Worm (Caenorhabditis elegans): ENCODE results near the gene F58H1.2.

F58H1.2 gene

DNA sequence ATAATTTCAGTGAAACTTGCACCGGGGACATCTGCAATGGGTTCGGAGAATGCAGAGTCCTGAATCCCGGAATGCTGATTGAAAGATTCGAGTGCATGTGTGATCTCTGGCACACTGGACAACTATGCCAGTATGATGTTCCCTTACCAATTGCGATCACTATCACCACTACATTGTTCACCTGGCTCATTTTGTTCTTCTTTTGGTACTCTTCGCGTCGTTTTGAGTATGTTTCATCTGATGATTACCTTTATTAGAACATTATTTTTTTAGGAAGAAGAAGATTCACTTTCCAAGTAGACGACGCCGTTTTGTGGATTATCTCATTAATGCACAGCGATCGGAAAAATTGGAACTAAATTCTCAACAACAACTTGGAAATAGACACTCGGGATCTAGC lies 14.8 kb downstream of the F58H1.2 start:
- no peak for TF ChIP-seq tra-4 (tag; optimal IDR thresholded peaks at IDR 0.05)
- no peak for TF ChIP-seq flt-1 (GFP tag; IDR thresholded peaks at IDR 0.05)
- TF ChIP-seq hnd-1 (tag; optimal IDR thresholded peaks at IDR 0.05): no peak
- TF ChIP-seq ceh-13 (GFP tag; optimal IDR thresholded peaks at IDR 0.05): no peak
- TF ChIP-seq tbx-37 (GFP tag; conservative IDR thresholded peaks at IDR 0.05): no peak
- no peak for TF ChIP-seq pes-1 (GFP tag; IDR thresholded peaks at IDR 0.05)

DNA sequence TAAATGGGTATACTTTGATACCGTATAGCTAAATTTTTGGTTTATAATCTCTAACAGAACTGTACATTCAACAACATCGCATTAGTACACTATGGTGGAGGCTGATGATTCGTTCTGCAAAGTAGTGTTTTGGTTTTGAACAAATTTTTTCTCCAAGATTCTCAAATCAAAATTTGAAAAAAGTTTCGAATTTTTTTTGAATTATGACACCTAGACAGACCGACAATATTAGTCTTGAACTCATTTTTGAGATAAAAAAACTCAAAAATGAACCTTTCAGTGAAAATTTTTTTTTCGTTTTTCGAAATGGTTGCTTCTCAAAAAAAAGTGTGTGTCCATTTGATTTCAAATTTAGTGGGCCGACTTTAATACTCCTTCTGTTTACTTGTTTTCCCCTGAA lies 16.5 kb downstream of the F58H1.2 start:
- TF ChIP-seq tra-4 (tag; optimal IDR thresholded peaks at IDR 0.05): no peak
- no peak for TF ChIP-seq pes-1 (GFP tag; IDR thresholded peaks at IDR 0.05)
- no peak for TF ChIP-seq scrt-1 (GFP tag; IDR thresholded peaks at IDR 0.05)
- no peak for TF ChIP-seq hmg-4 (GFP tag; optimal IDR thresholded peaks at IDR 0.05)
- no peak for TF ChIP-seq tbx-11 (GFP tag; IDR thresholded peaks at IDR 0.05)
- no peak for TF ChIP-seq ets-7 (tag; optimal IDR thresholded peaks at IDR 0.05)

DNA sequence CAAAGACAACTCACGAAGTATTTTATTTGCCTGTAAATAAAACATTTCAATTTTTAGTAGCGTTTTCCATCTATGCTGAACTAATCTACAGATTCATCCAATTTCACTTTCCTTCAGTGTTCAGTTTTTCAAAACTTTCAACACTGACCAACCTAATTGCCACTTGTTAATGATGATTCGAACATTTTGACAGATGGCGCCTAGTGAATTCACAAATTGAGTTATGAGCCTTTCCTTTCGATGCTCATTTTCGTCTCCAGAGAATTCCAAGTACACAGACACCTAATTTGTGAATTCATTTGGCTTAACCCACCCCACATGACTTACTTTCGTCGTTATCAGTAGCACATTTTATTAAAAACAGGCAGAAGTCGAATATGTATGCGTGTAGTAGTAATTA lies 17.9 kb downstream of the F58H1.2 start:
- TF ChIP-seq ceh-13 (GFP tag; optimal IDR thresholded peaks at IDR 0.05) (no peak), scrt-1 (GFP tag; IDR thresholded peaks at IDR 0.05) (no peak), sea-1 (GFP tag; conservative IDR thresholded peaks at IDR 0.05) (no peak), tra-4 (tag; optimal IDR thresholded peaks at IDR 0.05) (no peak), hmg-4 (GFP tag; optimal IDR thresholded peaks at IDR 0.05) (no peak), hmbx-1 (tag; optimal IDR thresholded peaks at IDR 0.05) (no peak)

DNA sequence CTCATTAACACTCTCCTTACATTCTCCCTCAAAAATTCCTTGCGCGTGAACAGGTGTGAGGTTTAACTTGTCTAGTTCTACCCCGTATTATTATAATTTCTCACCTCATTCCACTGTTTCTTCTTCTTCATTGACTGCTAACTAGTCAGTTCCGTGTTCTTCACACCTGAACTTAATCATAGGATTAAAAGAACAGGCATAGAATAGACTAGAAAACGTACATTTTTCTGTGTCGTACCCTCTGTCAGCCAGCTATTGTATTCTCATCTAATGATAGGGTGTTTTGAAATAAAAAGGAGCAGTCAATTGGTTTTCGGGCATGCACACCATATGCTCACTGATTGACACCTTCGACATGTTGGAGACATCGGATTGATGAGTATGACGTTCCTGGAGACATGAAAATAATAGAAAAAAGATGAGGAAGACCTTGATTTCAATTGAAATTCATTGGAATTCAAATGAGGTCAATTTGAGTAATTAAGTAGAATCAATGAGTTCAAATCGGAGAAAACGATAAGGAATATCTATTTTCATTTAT lies 18.6 kb downstream of the F58H1.2 start:
- TF ChIP-seq hmg-4 (GFP tag; optimal IDR thresholded peaks at IDR 0.05) (no peak), ceh-36 (tag; optimal IDR thresholded peaks at IDR 0.05) (no peak), ama-1 (optimal IDR thresholded peaks at IDR 0.05) (no peak), scrt-1 (GFP tag; IDR thresholded peaks at IDR 0.05) (no peak)

DNA sequence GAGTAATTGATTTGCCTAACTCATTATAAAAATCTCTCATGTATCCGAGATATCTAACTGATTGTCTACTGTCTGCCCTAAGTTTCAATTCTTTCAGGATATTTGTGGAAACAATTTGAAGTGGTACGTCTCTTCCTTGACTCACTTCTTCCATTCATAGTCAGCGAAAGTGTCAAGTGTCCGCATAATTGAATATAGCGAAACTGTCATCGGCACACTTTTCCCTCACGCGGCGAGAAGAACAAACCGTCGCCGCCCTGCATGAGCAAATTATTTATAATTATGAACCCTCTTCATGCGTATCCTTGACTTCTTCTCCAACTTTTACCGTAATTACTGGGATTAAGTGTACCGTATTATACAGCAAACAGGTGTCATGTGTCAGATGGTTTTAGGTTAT lies 19.7 kb downstream of the F58H1.2 start:
- TF ChIP-seq hmbx-1 (tag; optimal IDR thresholded peaks at IDR 0.05): no peak
- no peak for TF ChIP-seq tra-4 (tag; optimal IDR thresholded peaks at IDR 0.05)

DNA sequence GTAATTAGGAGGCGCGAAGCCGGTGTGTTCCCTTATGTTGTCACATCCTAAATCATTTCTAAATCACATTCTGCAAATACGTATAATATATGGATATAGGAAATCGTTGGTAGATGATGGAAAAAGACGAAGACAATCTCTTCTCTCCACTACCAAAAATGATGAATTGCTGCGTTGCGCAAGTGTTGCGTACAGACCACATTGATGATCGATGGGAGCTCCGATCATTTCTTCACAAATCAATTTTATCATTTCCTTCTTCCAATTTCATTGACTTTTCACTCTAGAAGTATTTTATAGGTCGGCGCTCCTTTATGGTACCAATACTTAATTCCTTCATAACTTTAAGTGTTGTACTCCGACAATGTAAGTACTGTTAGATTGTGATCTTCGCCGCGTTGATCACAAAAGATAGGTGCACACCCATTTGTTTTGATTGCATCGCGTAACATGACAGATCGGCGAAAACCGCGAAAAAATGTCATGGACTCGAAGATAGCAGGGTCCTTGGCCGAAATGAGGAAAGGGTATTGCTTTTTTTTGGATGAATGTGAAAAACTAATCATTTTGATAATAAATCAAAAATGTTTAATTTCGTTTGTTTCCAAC lies 20.7 kb downstream of the F58H1.2 start:
- TF ChIP-seq ama-1 (optimal IDR thresholded peaks at IDR 0.05) (no peak), tra-4 (tag; optimal IDR thresholded peaks at IDR 0.05) (no peak), pes-1 (GFP tag; IDR thresholded peaks at IDR 0.05) (no peak), hmg-4 (GFP tag; optimal IDR thresholded peaks at IDR 0.05) (no peak), aly-1 (tag; optimal IDR thresholded peaks at IDR 0.05) (no peak), ceh-36 (tag; optimal IDR thresholded peaks at IDR 0.05) (no peak), flt-1 (GFP tag; IDR thresholded peaks at IDR 0.05) (no peak), ceh-13 (GFP tag; optimal IDR thresholded peaks at IDR 0.05) (no peak), B0310.2 (tag; optimal IDR thresholded peaks at IDR 0.05) (no peak), scrt-1 (GFP tag; IDR thresholded peaks at IDR 0.05) (no peak), ets-7 (tag; optimal IDR thresholded peaks at IDR 0.05) (no peak), tbx-11 (GFP tag; IDR thresholded peaks at IDR 0.05) (no peak), hmbx-1 (tag; optimal IDR thresholded peaks at IDR 0.05) (no peak)

DNA sequence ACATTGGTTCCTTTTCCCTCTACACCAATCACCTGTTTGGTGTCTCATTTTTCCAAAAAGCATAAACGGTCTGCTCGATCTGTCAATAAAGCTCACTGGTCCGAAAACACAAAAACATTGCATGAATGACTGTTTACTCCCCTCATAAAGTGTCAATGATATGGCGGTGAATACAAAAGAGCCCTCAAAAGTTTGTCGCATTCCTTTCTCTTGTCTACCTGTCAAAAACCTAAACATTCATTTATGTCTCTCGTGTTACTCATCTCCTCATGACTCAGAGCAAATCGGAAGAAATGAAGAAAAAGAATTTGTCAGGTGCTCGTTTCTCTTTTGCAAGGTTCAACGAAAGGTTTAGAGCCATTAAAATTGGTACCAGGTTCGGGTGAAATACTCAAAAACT lies 22.3 kb downstream of the F58H1.2 start:
- no peak for TF ChIP-seq sea-1 (GFP tag; conservative IDR thresholded peaks at IDR 0.05)
- TF ChIP-seq tbx-37 (GFP tag; conservative IDR thresholded peaks at IDR 0.05): no peak
- TF ChIP-seq ama-1 (optimal IDR thresholded peaks at IDR 0.05): no peak
- no peak for TF ChIP-seq aly-1 (tag; optimal IDR thresholded peaks at IDR 0.05)
- no peak for TF ChIP-seq ceh-36 (tag; optimal IDR thresholded peaks at IDR 0.05)
- no peak for TF ChIP-seq pes-1 (GFP tag; IDR thresholded peaks at IDR 0.05)
- TF ChIP-seq tbx-11 (GFP tag; IDR thresholded peaks at IDR 0.05): no peak
- TF ChIP-seq hmbx-1 (tag; optimal IDR thresholded peaks at IDR 0.05): no peak
- no peak for TF ChIP-seq scrt-1 (GFP tag; IDR thresholded peaks at IDR 0.05)
- no peak for TF ChIP-seq ceh-13 (GFP tag; optimal IDR thresholded peaks at IDR 0.05)
- TF ChIP-seq F13C5.2 (tag; optimal IDR thresholded peaks at IDR 0.05): no peak
- no peak for TF ChIP-seq ets-7 (tag; optimal IDR thresholded peaks at IDR 0.05)
- no peak for TF ChIP-seq hnd-1 (tag; optimal IDR thresholded peaks at IDR 0.05)
- no peak for TF ChIP-seq B0310.2 (tag; optimal IDR thresholded peaks at IDR 0.05)

DNA sequence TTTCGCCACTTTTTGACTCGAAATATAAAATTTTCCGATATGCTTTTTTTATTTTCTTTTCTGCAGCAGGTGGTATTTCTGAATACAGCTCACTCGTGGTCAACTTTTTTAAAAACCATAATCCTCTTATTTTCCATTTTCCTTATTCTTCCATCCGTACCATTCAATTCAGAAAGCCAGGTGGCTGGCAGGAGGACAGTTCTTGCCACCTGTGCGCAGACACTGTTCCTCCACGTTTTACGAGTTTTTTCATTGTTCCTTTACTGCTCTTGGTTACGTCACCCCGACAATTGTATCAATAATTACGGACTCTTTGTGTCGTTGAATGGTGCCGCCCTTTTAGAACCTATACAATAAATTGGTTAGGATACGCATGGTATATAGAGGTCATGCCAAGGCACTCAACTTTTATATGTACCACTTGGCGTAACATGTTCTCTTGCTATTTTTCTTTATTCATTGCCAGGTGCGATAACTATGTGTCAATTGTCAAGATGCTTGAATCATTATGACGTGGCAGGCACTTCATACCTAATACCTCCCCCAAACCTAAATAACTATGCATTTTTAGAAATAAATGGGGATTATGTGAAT lies 24.1 kb downstream of the F58H1.2 start:
- TF ChIP-seq ceh-13 (GFP tag; optimal IDR thresholded peaks at IDR 0.05): no peak
- TF ChIP-seq hmbx-1 (tag; optimal IDR thresholded peaks at IDR 0.05): no peak
- TF ChIP-seq ama-1 (optimal IDR thresholded peaks at IDR 0.05): no peak
- no peak for TF ChIP-seq ets-7 (tag; optimal IDR thresholded peaks at IDR 0.05)
- no peak for TF ChIP-seq aly-1 (tag; optimal IDR thresholded peaks at IDR 0.05)
- no peak for TF ChIP-seq tbx-37 (GFP tag; conservative IDR thresholded peaks at IDR 0.05)
- TF ChIP-seq hmg-4 (GFP tag; optimal IDR thresholded peaks at IDR 0.05): no peak
- no peak for TF ChIP-seq pes-1 (GFP tag; IDR thresholded peaks at IDR 0.05)
- no peak for TF ChIP-seq scrt-1 (GFP tag; IDR thresholded peaks at IDR 0.05)

DNA sequence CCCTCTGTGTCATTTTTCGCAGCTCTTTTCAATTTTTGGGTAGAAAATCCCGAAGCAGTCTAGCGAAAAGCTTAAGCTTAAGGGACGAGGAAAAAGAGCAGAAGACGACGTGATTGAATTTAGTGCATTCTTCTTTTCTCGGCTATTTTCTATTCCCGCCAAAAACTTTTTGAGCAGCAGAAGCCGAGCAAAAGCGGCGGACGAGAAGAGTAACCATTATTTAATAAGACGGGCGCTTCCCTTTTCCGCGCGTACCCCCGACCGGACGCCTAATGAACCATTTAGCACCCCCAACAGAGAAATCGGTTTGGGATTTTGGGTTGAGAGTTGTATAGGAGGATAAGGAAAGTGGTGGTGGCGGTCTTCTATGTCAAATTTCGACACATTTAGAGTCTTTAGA lies 24.7 kb downstream of the F58H1.2 start:
- TF ChIP-seq ceh-13 (GFP tag; optimal IDR thresholded peaks at IDR 0.05): no peak
- TF ChIP-seq ama-1 (optimal IDR thresholded peaks at IDR 0.05): no peak
- no peak for TF ChIP-seq ceh-36 (tag; optimal IDR thresholded peaks at IDR 0.05)
